Fruit fly (Drosophila melanogaster) whole organism, prepupa: ENCODE results near the gene CG15539.

Source experiments
- Blimp-1 ChIP-seq: fragments of 200-800 bp; sonication (Bioruptor generic); optimal IDR thresholded peaks from 3 replicates; lab custom pipeline; 2017; ENCODE audit warnings: missing biosample characterization, missing genetic modification characterization, mild to moderate bottlenecking, moderate library complexity, missing genetic modification reagents
- CG8319 ChIP-seq: fragments of 200-800 bp; sonication (Bioruptor generic); optimal IDR thresholded peaks from 3 replicates; lab custom pipeline; 2016; ENCODE audit warnings: missing biosample characterization, missing genetic modification characterization
- CG9139 ChIP-seq: fragments of 200-800 bp; sonication (Bioruptor generic); optimal IDR thresholded peaks from 3 replicates; lab custom pipeline; 2017; ENCODE audit warnings: missing biosample characterization, mild to moderate bottlenecking, missing genetic modification characterization
- dsx ChIP-seq: fragments of 200-800 bp; optimal IDR thresholded peaks from 3 replicates; lab custom pipeline; 2019; ENCODE audit warnings: missing biosample characterization, mild to moderate bottlenecking, missing genetic modification characterization, moderate library complexity; ENCODE audit not compliant: poor library complexity, severe bottlenecking
- fd59A ChIP-seq: fragments of 200-800 bp; sonication (Bioruptor generic); optimal IDR thresholded peaks from 2 replicates; lab custom pipeline; 2017; ENCODE audit warnings: missing biosample characterization, mild to moderate bottlenecking, missing genetic modification characterization, missing genetic modification reagents
- fkh ChIP-seq: fragments of 200-800 bp; sonication (Bioruptor generic); optimal IDR thresholded peaks from 3 replicates; lab custom pipeline; 2017; ENCODE audit warnings: missing biosample characterization, mild to moderate bottlenecking, missing genetic modification characterization, moderate library complexity
- svp ChIP-seq: fragments of 200-800 bp; sonication (Bioruptor generic); peaks from one replicate; lab custom pipeline; 2016; ENCODE audit warnings: missing biosample characterization, missing genetic modification characterization

DNA sequence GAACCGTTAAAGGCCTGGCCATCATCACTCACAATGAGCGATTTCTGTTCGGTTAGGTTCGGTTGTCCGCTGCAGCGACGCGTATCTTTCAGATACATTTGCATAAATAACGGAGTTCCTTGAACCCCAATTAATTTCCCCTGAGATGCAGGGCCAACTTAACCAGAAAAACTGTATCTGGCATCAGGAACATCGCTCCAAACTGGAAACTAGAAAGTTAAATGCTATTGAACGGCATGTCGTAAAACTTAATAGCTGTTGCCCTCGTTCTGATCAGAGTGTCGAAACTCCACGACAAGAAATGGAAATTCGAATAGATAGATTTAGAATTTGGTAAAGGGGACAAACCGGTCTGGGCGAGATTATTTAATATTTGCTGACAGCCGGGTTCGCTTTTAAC, 33.5 kb upstream of the CG15539 start:
- TF ChIP-seq fd59A (GFP tag; lab: Kevin White, UChicago) (no peak), svp (GFP tag; lab: Kevin White, UChicago) (no peak), fkh (no peak), CG8319 (GFP tag; lab: Kevin White, UChicago) (no peak), Blimp-1 (GFP tag; lab: Kevin White, UChicago) (no peak), CG9139 (no peak), dsx (no peak)
